Worm (Caenorhabditis elegans) whole organism, L3 larva: Measurements from ENCODE around the gene dpy-30.

ENCODE experiments used
- fkh-2 ChIP-seq: fragments of 150-350 bp; optimal IDR thresholded peaks from 2 replicates; lab custom pipeline; 2014; ENCODE audit warnings: missing biosample characterization, missing genetic modification reagents, missing genetic modification characterization
- fos-1 ChIP-seq: fragments of 150-350 bp; optimal IDR thresholded peaks from 2 replicates; lab custom pipeline; 2014; ENCODE audit warnings: missing biosample characterization, missing genetic modification characterization
- lin-39 ChIP-seq: fragments of 150-350 bp; optimal IDR thresholded peaks from 2 replicates; lab custom pipeline; 2018; ENCODE audit warnings: missing biosample characterization, missing genetic modification reagents, missing genetic modification characterization
- mml-1 ChIP-seq: fragments of 150-350 bp; sonication (generic microtip); optimal IDR thresholded peaks from 3 replicates; lab custom pipeline; 2014; ENCODE audit warnings: missing biosample characterization, missing genetic modification characterization
- nhr-12 ChIP-seq: fragments of 150-350 bp; optimal IDR thresholded peaks from 2 replicates; lab custom pipeline; 2014; ENCODE audit warnings: missing biosample characterization, missing genetic modification characterization
- nhr-28 ChIP-seq: fragments of 150-350 bp; optimal IDR thresholded peaks from 2 replicates; lab custom pipeline; 2014; ENCODE audit warnings: missing biosample characterization, missing genetic modification characterization
- nhr-77 ChIP-seq: fragments of 150-350 bp; optimal IDR thresholded peaks from 2 replicates; lab custom pipeline; 2014; ENCODE audit warnings: missing biosample characterization, missing genetic modification characterization
- pha-4 ChIP-seq: fragments of 150-350 bp; optimal IDR thresholded peaks from 2 replicates; lab custom pipeline; 2014; ENCODE audit warnings: missing biosample characterization, missing genetic modification reagents, missing genetic modification characterization
- pqm-1 ChIP-seq: fragments of 150-350 bp; optimal IDR thresholded peaks from 2 replicates; lab custom pipeline; 2017; ENCODE audit warnings: missing biosample characterization, missing genetic modification characterization, inconsistent platforms
- zag-1 ChIP-seq: fragments of 150-350 bp; optimal IDR thresholded peaks from 2 replicates; lab custom pipeline; 2014; ENCODE audit warnings: missing biosample characterization, missing genetic modification characterization

ce11 chrV:12167653-12168052 lies 23.7 kb upstream of the dpy-30 start, which contains the start of gene col-37:
- no peak for TF ChIP-seq fkh-2
- TF ChIP-seq zag-1 (tag; lab: Kevin White, UChicago) = no peak
- no peak for TF ChIP-seq nhr-12 (tag; lab: Kevin White, UChicago)
- TF ChIP-seq pha-4 (tag; lab: Kevin White, UChicago) = no peak
- TF ChIP-seq lin-39 (tag; lab: Kevin White, UChicago) = no peak
- TF ChIP-seq fos-1 (tag; lab: Kevin White, UChicago) = no peak
- TF ChIP-seq pqm-1 = no peak
- TF ChIP-seq mml-1 (tag; lab: Kevin White, UChicago) = no peak
- no peak for TF ChIP-seq nhr-77 (tag; lab: Kevin White, UChicago)
- no peak for TF ChIP-seq nhr-28 (tag; lab: Kevin White, UChicago)
